Worm (Caenorhabditis elegans) whole organism, L1 larva: ENCODE measurements around the gene deg-1.

Source experiments
- C04F5.9 ChIP-seq: sonication (generic microtip); optimal IDR thresholded peaks from 2 replicates; lab custom pipeline; 2016; ENCODE audit warnings: missing genetic modification characterization, missing compliant biosample characterization
- C16A3.4 ChIP-seq: fragments of 150-350 bp; optimal IDR thresholded peaks from 2 replicates; lab custom pipeline; 2014; ENCODE audit warnings: missing biosample characterization, missing genetic modification characterization
- C34B4.2 ChIP-seq: sonication (generic microtip); optimal IDR thresholded peaks from 2 replicates; lab custom pipeline; 2017; ENCODE audit warnings: mild to moderate bottlenecking, missing genetic modification characterization, missing compliant biosample characterization
- F16B12.6 ChIP-seq: fragments of 150-350 bp; optimal IDR thresholded peaks from 2 replicates; lab custom pipeline; 2014; ENCODE audit warnings: missing biosample characterization, missing genetic modification characterization
- aha-1 ChIP-seq: fragments of 150-350 bp; optimal IDR thresholded peaks from 2 replicates; lab custom pipeline; 2014; ENCODE audit warnings: missing biosample characterization, missing genetic modification characterization
- alr-1 ChIP-seq: fragments of 200-800 bp; sonication (Bioruptor generic); optimal IDR thresholded peaks from 2 replicates; lab custom pipeline; 2018; ENCODE audit warnings: borderline replicate concordance, mild to moderate bottlenecking, missing genetic modification characterization, missing compliant biosample characterization
- blmp-1 ChIP-seq: fragments of 150-350 bp; optimal IDR thresholded peaks from 2 replicates; lab custom pipeline; 2014; ENCODE audit warnings: missing biosample characterization, missing genetic modification characterization
- ceh-63 ChIP-seq: fragments of 200-800 bp; sonication (Bioruptor generic); optimal IDR thresholded peaks from 2 replicates; lab custom pipeline; 2018; ENCODE audit warnings: mild to moderate bottlenecking, missing genetic modification characterization, missing compliant biosample characterization
- ceh-82 ChIP-seq, 3 experiments: fragments of 150-350 bp in 1 of 3; sonication (generic microtip) in 2 of 3; optimal IDR thresholded peaks; 2 replicates each; lab custom pipeline; 2014 to 2017; ENCODE audit warnings: missing biosample characterization in 3 of 3, missing genetic modification characterization in 3 of 3
- ceh-90 ChIP-seq: sonication (generic microtip); optimal IDR thresholded peaks from 2 replicates; lab custom pipeline; 2016; ENCODE audit warnings: missing genetic modification characterization, missing compliant biosample characterization
- dpl-1 ChIP-seq, 3 experiments: fragments of 150-350 bp in 2 of 3; sonication (generic microtip) in 1 of 3; optimal IDR thresholded peaks; 2 replicates each; lab custom pipeline; 2014 to 2017; ENCODE audit warnings: missing biosample characterization in 3 of 3, missing genetic modification characterization in 3 of 3, missing genetic modification reagents in 3 of 3
- dsc-1 ChIP-seq: sonication (generic microtip); optimal IDR thresholded peaks from 2 replicates; lab custom pipeline; 2016; ENCODE audit warnings: mild to moderate bottlenecking, missing genetic modification characterization, missing compliant biosample characterization
- efl-1 ChIP-seq, 4 experiments: fragments of 150-350 bp; optimal IDR thresholded peaks in 3 of 4; peaks in 1 of 4; 1 replicate in 1 of 4; 2 replicates in 3 of 4; lab custom pipeline; 2014; ENCODE audit warnings: missing biosample characterization in 2 of 4, missing genetic modification characterization in 2 of 4, missing genetic modification reagents in 2 of 4
- egl-13 ChIP-seq: sonication (generic microtip); optimal IDR thresholded peaks from 2 replicates; lab custom pipeline; 2016; ENCODE audit warnings: missing genotype, missing genetic modification reagents, missing genetic modification characterization, missing compliant biosample characterization
- elt-3 ChIP-seq, 6 experiments: fragments of 150-350 bp in 1 of 6; sonication (generic microtip); optimal IDR thresholded peaks; 2 replicates each; lab custom pipeline; 2017 to 2018; ENCODE audit warnings: missing biosample characterization in 6 of 6, missing genetic modification characterization in 6 of 6, inconsistent platforms in 1 of 6
- fkh-4 ChIP-seq: sonication (generic microtip); optimal IDR thresholded peaks from 2 replicates; lab custom pipeline; 2016; ENCODE audit warnings: missing compliant biosample characterization, missing genetic modification characterization, borderline replicate concordance
- grh-1 ChIP-seq: fragments of 200-800 bp; sonication (Bioruptor generic); IDR thresholded peaks from 2 replicates; pipeline ENCODE4 v1.3.6; 2022; ENCODE audit warnings: missing genetic modification reagents, missing genetic modification characterization, missing compliant biosample characterization
- hlh-4 ChIP-seq: sonication (generic microtip); optimal IDR thresholded peaks from 2 replicates; lab custom pipeline; 2016; ENCODE audit warnings: mild to moderate bottlenecking, missing genetic modification characterization, missing compliant biosample characterization
- isw-1 ChIP-seq: fragments of 200-800 bp; sonication (Bioruptor generic); IDR thresholded peaks from 2 replicates; pipeline ENCODE4 v1.3.6; 2022; ENCODE audit warnings: missing genetic modification characterization, missing compliant biosample characterization
- jun-1 ChIP-seq: fragments of 150-350 bp; optimal IDR thresholded peaks from 2 replicates; lab custom pipeline; 2014; ENCODE audit warnings: missing biosample characterization, missing genetic modification reagents, missing genetic modification characterization
- lin-13 ChIP-seq: fragments of 150-350 bp; optimal IDR thresholded peaks from 2 replicates; lab custom pipeline; 2014; ENCODE audit warnings: missing biosample characterization, missing genetic modification reagents, missing genetic modification characterization
- lin-14 ChIP-seq: fragments of 200-800 bp; sonication (Bioruptor generic); optimal IDR thresholded peaks from 2 replicates; lab custom pipeline; 2018; ENCODE audit warnings: mild to moderate bottlenecking, missing genetic modification characterization, moderate library complexity, missing compliant biosample characterization
- lin-35 ChIP-seq, 2 experiments: fragments of 150-350 bp; optimal IDR thresholded peaks; 2 replicates each; lab custom pipeline; 2014; ENCODE audit warnings: missing biosample characterization in 2 of 2, missing genetic modification characterization in 2 of 2, missing genetic modification reagents in 2 of 2
- lin-39 ChIP-seq: fragments of 150-350 bp; optimal IDR thresholded peaks from 2 replicates; lab custom pipeline; 2014; ENCODE audit warnings: missing biosample characterization, missing genetic modification reagents, missing genetic modification characterization
- lir-3 ChIP-seq: sonication (generic microtip); optimal IDR thresholded peaks from 2 replicates; lab custom pipeline; 2016; ENCODE audit warnings: mild to moderate bottlenecking, missing genetic modification characterization, moderate library complexity, missing compliant biosample characterization; ENCODE audit not compliant: poor library complexity
- lsy-2 ChIP-seq, 2 experiments: fragments of 150-350 bp; optimal IDR thresholded peaks; 2 replicates each; lab custom pipeline; 2014; ENCODE audit warnings: missing biosample characterization in 2 of 2, missing genetic modification characterization in 2 of 2
- mef-2 ChIP-seq: fragments of 150-350 bp; optimal IDR thresholded peaks from 2 replicates; lab custom pipeline; 2014; ENCODE audit warnings: missing biosample characterization, missing genetic modification characterization
- nhr-11 ChIP-seq: fragments of 150-350 bp; optimal IDR thresholded peaks from 2 replicates; lab custom pipeline; 2014; ENCODE audit warnings: missing biosample characterization, missing genetic modification characterization
- nhr-12 ChIP-seq: sonication (generic microtip); optimal IDR thresholded peaks from 2 replicates; lab custom pipeline; 2017; ENCODE audit warnings: missing biosample characterization, missing genetic modification characterization
- nhr-19 ChIP-seq: fragments of 200-800 bp; sonication (Bioruptor generic); conservative IDR thresholded peaks from 2 replicates; pipeline ENCODE4 v1.3.6; 2022; ENCODE audit warnings: missing genetic modification characterization, missing compliant biosample characterization
- nhr-20 ChIP-seq: sonication (generic microtip); optimal IDR thresholded peaks from 2 replicates; lab custom pipeline; 2016; ENCODE audit warnings: mild to moderate bottlenecking, missing genetic modification characterization, missing compliant biosample characterization
- nhr-71 ChIP-seq: sonication (generic microtip); optimal IDR thresholded peaks from 2 replicates; lab custom pipeline; 2016; ENCODE audit warnings: mild to moderate bottlenecking, missing genetic modification characterization, moderate library complexity, missing compliant biosample characterization
- nhr-77 ChIP-seq: fragments of 150-350 bp; optimal IDR thresholded peaks from 2 replicates; lab custom pipeline; 2014; ENCODE audit warnings: missing biosample characterization, missing genetic modification characterization
- nhr-84 ChIP-seq: sonication (generic microtip); optimal IDR thresholded peaks from 2 replicates; lab custom pipeline; 2017; ENCODE audit warnings: missing biosample characterization, missing genetic modification characterization
- pax-3 ChIP-seq: fragments of 200-800 bp; sonication (Bioruptor generic); optimal IDR thresholded peaks from 2 replicates; lab custom pipeline; 2018; ENCODE audit warnings: mild to moderate bottlenecking, missing genetic modification characterization, moderate library complexity, missing compliant biosample characterization
- rnt-1 ChIP-seq: sonication (generic microtip); optimal IDR thresholded peaks from 2 replicates; lab custom pipeline; 2016; ENCODE audit warnings: mild to moderate bottlenecking, missing genetic modification characterization, moderate library complexity, missing compliant biosample characterization
- skn-1 ChIP-seq: fragments of 150-350 bp; optimal IDR thresholded peaks from 2 replicates; lab custom pipeline; 2014; ENCODE audit warnings: missing biosample characterization, missing genetic modification characterization
- snpc-4 ChIP-seq: fragments of 150-350 bp; optimal IDR thresholded peaks from 2 replicates; lab custom pipeline; 2014; ENCODE audit warnings: missing biosample characterization, missing genetic modification characterization
- snu-23 ChIP-seq: sonication (generic microtip); optimal IDR thresholded peaks from 2 replicates; lab custom pipeline; 2016; ENCODE audit warnings: missing genetic modification characterization, missing compliant biosample characterization
- sox-4 ChIP-seq: sonication (generic microtip); optimal IDR thresholded peaks from 2 replicates; lab custom pipeline; 2016; ENCODE audit warnings: missing genetic modification characterization, missing compliant biosample characterization
- swsn-7 ChIP-seq: sonication (generic microtip); optimal IDR thresholded peaks from 2 replicates; lab custom pipeline; 2016; ENCODE audit warnings: missing genetic modification characterization, missing compliant biosample characterization
- tbx-2 ChIP-seq: sonication (generic microtip); optimal IDR thresholded peaks from 2 replicates; lab custom pipeline; 2016; ENCODE audit warnings: missing genetic modification characterization, missing compliant biosample characterization
- unc-130 ChIP-seq: fragments of 150-350 bp; optimal IDR thresholded peaks from 2 replicates; lab custom pipeline; 2017; ENCODE audit warnings: missing biosample characterization, missing genetic modification characterization, inconsistent platforms
- vab-15 ChIP-seq: sonication (generic microtip); optimal IDR thresholded peaks from 2 replicates; lab custom pipeline; 2017; ENCODE audit warnings: missing genotype, mild to moderate bottlenecking, missing genetic modification characterization, missing compliant biosample characterization
- xbp-1 ChIP-seq: sonication (generic microtip); optimal IDR thresholded peaks from 2 replicates; lab custom pipeline; 2016; ENCODE audit warnings: missing genetic modification characterization, missing compliant biosample characterization
- zip-4 ChIP-seq: fragments of 200-800 bp; sonication (Bioruptor generic); optimal IDR thresholded peaks from 2 replicates; lab custom pipeline; 2018; ENCODE audit warnings: mild to moderate bottlenecking, missing genetic modification characterization, moderate library complexity, missing compliant biosample characterization
- ztf-4 ChIP-seq: fragments of 150-350 bp; optimal IDR thresholded peaks from 2 replicates; lab custom pipeline; 2014; ENCODE audit warnings: missing biosample characterization, missing genetic modification characterization

Gene deg-1

ce11 chrX:7808388-7808787, 55.5 kb downstream of the deg-1 start:
- peak; percentile 2 for TF ChIP-seq blmp-1 (tag; lab: Kevin White, UChicago)
- TF ChIP-seq skn-1 (tag; lab: Kevin White, UChicago), result no peak
- TF ChIP-seq ceh-63 (GFP tag; lab: Kevin White, UChicago), result no peak

ce11 chrX:7809352-7810196, 56.7 kb downstream of the deg-1 start:
- no peak for TF ChIP-seq C04F5.9 (tag; lab: Kevin White, UChicago)
- TF ChIP-seq xbp-1 (tag; lab: Kevin White, UChicago), result peak; percentile 57
- peak; percentile 3 for TF ChIP-seq vab-15 (tag; lab: Kevin White, UChicago)
- TF ChIP-seq C34B4.2 (tag; lab: Kevin White, UChicago), result no peak
- TF ChIP-seq nhr-84 (tag; lab: Kevin White, UChicago), result no peak
- TF ChIP-seq efl-1 (optimal IDR thresholded peaks at IDR 0.05; lab: Kevin White, UChicago), result peak; percentile 23 to 31
- TF ChIP-seq efl-1 (GFP tag; optimal IDR thresholded peaks at IDR 0.05 in 1 of 2; lab: Kevin White, UChicago), result peak in 1 of 2 experiments; percentile 46
- TF ChIP-seq lin-39, result no peak
- TF ChIP-seq lin-13, result no peak
- TF ChIP-seq C16A3.4 (tag; lab: Kevin White, UChicago), result peak; percentile 52
- no peak for TF ChIP-seq grh-1 (GFP tag; lab: Robert Waterston, UW)
- TF ChIP-seq blmp-1 (tag; lab: Kevin White, UChicago), result peak; percentile 88
- TF ChIP-seq nhr-11 (tag; lab: Kevin White, UChicago), result peak; percentile 15
- no peak for TF ChIP-seq aha-1 (tag; lab: Kevin White, UChicago)
- peak; percentile 86 for TF ChIP-seq F16B12.6 (tag; lab: Kevin White, UChicago)
- TF ChIP-seq isw-1 (GFP tag; lab: Robert Waterston, UW), result peak; percentile 20; the same call in 1 of the 2 replicates
- peak; percentile 59 for TF ChIP-seq egl-13
- TF ChIP-seq swsn-7 (tag; lab: Kevin White, UChicago), result peak; percentile 71
- TF ChIP-seq nhr-77 (tag; lab: Kevin White, UChicago), result no peak
- TF ChIP-seq ztf-4 (tag; lab: Kevin White, UChicago), result peak; percentile 11
- peak; percentile 54 for TF ChIP-seq tbx-2 (tag; lab: Kevin White, UChicago)
- TF ChIP-seq zip-4 (GFP tag; lab: Kevin White, UChicago), result no peak
- TF ChIP-seq ceh-90 (tag; lab: Kevin White, UChicago), result no peak
- peak; percentile 39; the same call in 1 of the 2 replicates for TF ChIP-seq nhr-19 (GFP tag; lab: Robert Waterston, UW)
- TF ChIP-seq elt-3 (tag; optimal IDR thresholded peaks at IDR 0.05; lab: Kevin White, UChicago), result no peak
- peak; percentile 77 for TF ChIP-seq snu-23 (GFP tag; lab: Kevin White, UChicago)
- TF ChIP-seq dsc-1 (tag; lab: Kevin White, UChicago), result no peak
- peak in 2 of 3 experiments; percentile 42 to 48 for TF ChIP-seq ceh-82 (tag; optimal IDR thresholded peaks at IDR 0.05; lab: Kevin White, UChicago)
- TF ChIP-seq jun-1, result peak; percentile 10
- TF ChIP-seq nhr-71, result peak; percentile 69
- TF ChIP-seq mef-2 (tag; lab: Kevin White, UChicago), result no peak
- TF ChIP-seq nhr-12 (tag; lab: Kevin White, UChicago), result no peak
- TF ChIP-seq lin-35 (GFP tag; optimal IDR thresholded peaks at IDR 0.05; lab: Kevin White, UChicago), result peak; percentile 60 to 64
- TF ChIP-seq sox-4 (tag; lab: Kevin White, UChicago), result no peak
- peak; percentile 10 for TF ChIP-seq unc-130 (tag; lab: Kevin White, UChicago)
- TF ChIP-seq dpl-1 (GFP tag; optimal IDR thresholded peaks at IDR 0.05; lab: Kevin White, UChicago), result peak in 2 of 3 experiments; percentile 11 to 29
- TF ChIP-seq hlh-4, result no peak
- TF ChIP-seq lsy-2 (tag; optimal IDR thresholded peaks at IDR 0.05; lab: Kevin White, UChicago), result peak; percentile 47 to 68
- no peak for TF ChIP-seq fkh-4 (tag; lab: Kevin White, UChicago)
- peak; percentile 21 for TF ChIP-seq lir-3 (tag; lab: Kevin White, UChicago)
- peak; percentile 53 for TF ChIP-seq rnt-1 (tag; lab: Kevin White, UChicago)
- TF ChIP-seq alr-1, result no peak
- TF ChIP-seq ceh-63 (GFP tag; lab: Kevin White, UChicago), result no peak
- no peak for TF ChIP-seq pax-3 (tag; lab: Kevin White, UChicago)
- peak; percentile 2 for TF ChIP-seq skn-1 (tag; lab: Kevin White, UChicago)
- TF ChIP-seq lin-14 (GFP tag; lab: Kevin White, UChicago), result peak; percentile 87
- TF ChIP-seq nhr-20 (tag; lab: Kevin White, UChicago), result peak; percentile 55
- TF ChIP-seq snpc-4 (tag; lab: Kevin White, UChicago), result no peak
